Worm (Caenorhabditis elegans): ENCODE results near the gene sul-3.

Gene sul-3

DNA sequence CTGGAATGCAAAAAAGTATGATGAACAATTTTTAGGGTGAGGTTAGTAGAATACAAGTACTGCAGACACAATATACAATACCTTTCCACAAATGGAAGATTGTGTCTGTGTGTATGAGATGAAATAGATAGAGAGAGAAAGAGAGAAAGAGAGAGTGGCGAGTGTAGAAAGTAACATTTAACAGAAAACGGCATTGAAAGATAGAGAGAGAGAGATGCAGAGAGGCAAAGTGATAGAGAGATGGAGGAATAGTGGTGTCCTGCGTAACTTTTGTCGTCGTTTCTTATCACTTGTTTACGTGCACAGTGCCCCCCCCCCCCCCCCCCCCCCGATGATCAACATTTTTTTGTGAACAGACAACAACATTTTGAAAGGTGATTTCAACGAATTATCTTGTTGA, 19.3 kb downstream of the sul-3 start:
- TF ChIP-seq cnd-1 (tag; optimal IDR thresholded peaks at IDR 0.05), result no peak
- no peak for TF ChIP-seq unc-62 (GFP tag; optimal IDR thresholded peaks at IDR 0.05)
- TF ChIP-seq ceh-43 (GFP tag; optimal IDR thresholded peaks at IDR 0.05), result no peak
- TF ChIP-seq lin-13 (tag; optimal IDR thresholded peaks at IDR 0.05), result no peak
- TF ChIP-seq blmp-1 (tag; optimal IDR thresholded peaks at IDR 0.05), result peak; percentile 7
- TF ChIP-seq sptf-1 (tag; optimal IDR thresholded peaks at IDR 0.05), result peak; percentile 10

DNA sequence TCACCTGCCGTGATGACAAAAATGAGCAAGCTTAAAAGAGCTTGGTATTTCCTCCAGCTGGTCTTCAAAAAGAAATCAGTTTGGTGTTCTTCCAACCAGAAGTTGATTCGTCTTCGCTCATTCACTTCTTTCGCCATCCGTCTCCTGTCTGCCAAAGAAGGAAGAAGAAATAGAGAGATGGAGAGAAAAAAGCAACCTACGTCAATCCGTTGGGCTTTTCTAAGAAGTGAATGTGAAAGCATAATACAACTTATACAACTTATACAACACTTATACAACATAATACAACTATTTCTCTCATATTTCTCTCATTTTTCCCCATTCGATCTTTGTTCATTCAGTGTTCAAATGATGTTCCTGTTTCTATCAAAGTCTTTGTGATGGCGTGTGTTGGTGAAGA, 23.0 kb downstream of the sul-3 start:
- TF ChIP-seq sem-2 (GFP tag; optimal IDR thresholded peaks at IDR 0.05), result no peak
- TF ChIP-seq snpc-4 (tag; optimal IDR thresholded peaks at IDR 0.05), result no peak
- TF ChIP-seq hlh-1 (tag; optimal IDR thresholded peaks at IDR 0.05), result no peak
- TF ChIP-seq pha-4 (tag; optimal IDR thresholded peaks at IDR 0.05), result no peak
- no peak for TF ChIP-seq ham-2 (GFP tag; optimal IDR thresholded peaks at IDR 0.05)
- no peak for TF ChIP-seq mep-1 (tag; optimal IDR thresholded peaks at IDR 0.05)
- TF ChIP-seq nhr-76 (tag; optimal IDR thresholded peaks at IDR 0.05), result no peak
- no peak for TF ChIP-seq M03D4.4 (tag; optimal IDR thresholded peaks at IDR 0.05)
- TF ChIP-seq drap-1 (GFP tag; optimal IDR thresholded peaks at IDR 0.05), result no peak
- no peak for TF ChIP-seq zip-8 (tag; optimal IDR thresholded peaks at IDR 0.05)
- no peak for TF ChIP-seq nhr-12 (tag; optimal IDR thresholded peaks at IDR 0.05)
- no peak for TF ChIP-seq ceh-43 (GFP tag; optimal IDR thresholded peaks at IDR 0.05)
- no peak for TF ChIP-seq ztf-11 (tag; optimal IDR thresholded peaks at IDR 0.05)
- no peak for TF ChIP-seq mab-5 (tag; optimal IDR thresholded peaks at IDR 0.05)
- TF ChIP-seq nhr-28 (tag; optimal IDR thresholded peaks at IDR 0.05), result no peak
- no peak for TF ChIP-seq lsy-2 (tag; optimal IDR thresholded peaks at IDR 0.05)
- TF ChIP-seq unc-62 (GFP tag; optimal IDR thresholded peaks at IDR 0.05), result no peak
- no peak for TF ChIP-seq lin-13 (tag; optimal IDR thresholded peaks at IDR 0.05)
- TF ChIP-seq flh-1 (GFP tag; optimal IDR thresholded peaks at IDR 0.05), result no peak
- no peak for TF ChIP-seq blmp-1 (tag; optimal IDR thresholded peaks at IDR 0.05)

ce11 chrX:7809352-7810196, 24.4 kb downstream of the sul-3 start:
- TF ChIP-seq unc-39 (tag; optimal IDR thresholded peaks at IDR 0.05) (no peak), ces-1 (GFP tag; optimal IDR thresholded peaks at IDR 0.05) (peak; percentile 66), lin-13 (tag; optimal IDR thresholded peaks at IDR 0.05) (peak; percentile 69), unc-62 (GFP tag; optimal IDR thresholded peaks at IDR 0.05) (no peak), pha-4 (tag; optimal IDR thresholded peaks at IDR 0.05) (peak; percentile 89), nhr-76 (tag; optimal IDR thresholded peaks at IDR 0.05) (no peak), ceh-43 (GFP tag; optimal IDR thresholded peaks at IDR 0.05) (peak; percentile 56), sem-2 (GFP tag; optimal IDR thresholded peaks at IDR 0.05) (no peak), hlh-1 (tag; optimal IDR thresholded peaks at IDR 0.05) (peak; percentile 64), drap-1 (GFP tag; optimal IDR thresholded peaks at IDR 0.05) (peak; percentile 42), elt-3 (tag; optimal IDR thresholded peaks at IDR 0.05) (no peak), ceh-39 (tag; optimal IDR thresholded peaks at IDR 0.05) (peak; percentile 38), elt-1 (tag; optimal IDR thresholded peaks at IDR 0.05; ENCODE audit: borderline replicate concordance, insufficient read depth) (no peak), mls-2 (tag; optimal IDR thresholded peaks at IDR 0.05) (peak; percentile 24), nhr-12 (tag; optimal IDR thresholded peaks at IDR 0.05) (no peak), M03D4.4 (tag; optimal IDR thresholded peaks at IDR 0.05) (peak; percentile 58), cnd-1 (tag; optimal IDR thresholded peaks at IDR 0.05) (peak; percentile 81), ham-2 (GFP tag; optimal IDR thresholded peaks at IDR 0.05) (no peak), mep-1 (tag; optimal IDR thresholded peaks at IDR 0.05) (peak; percentile 68), nhr-237 (tag; optimal IDR thresholded peaks at IDR 0.05) (no peak), nhr-28 (tag; optimal IDR thresholded peaks at IDR 0.05) (no peak), lin-32 (GFP tag; optimal IDR thresholded peaks at IDR 0.05) (peak; percentile 60), lsy-2 (tag; optimal IDR thresholded peaks at IDR 0.05) (peak; percentile 47), mab-5 (tag; optimal IDR thresholded peaks at IDR 0.05) (no peak), sptf-1 (tag; optimal IDR thresholded peaks at IDR 0.05) (peak; percentile 29), unc-120 (tag; optimal IDR thresholded peaks at IDR 0.05; ENCODE audit: poor library complexity, severe bottlenecking) (peak; percentile 46)

DNA sequence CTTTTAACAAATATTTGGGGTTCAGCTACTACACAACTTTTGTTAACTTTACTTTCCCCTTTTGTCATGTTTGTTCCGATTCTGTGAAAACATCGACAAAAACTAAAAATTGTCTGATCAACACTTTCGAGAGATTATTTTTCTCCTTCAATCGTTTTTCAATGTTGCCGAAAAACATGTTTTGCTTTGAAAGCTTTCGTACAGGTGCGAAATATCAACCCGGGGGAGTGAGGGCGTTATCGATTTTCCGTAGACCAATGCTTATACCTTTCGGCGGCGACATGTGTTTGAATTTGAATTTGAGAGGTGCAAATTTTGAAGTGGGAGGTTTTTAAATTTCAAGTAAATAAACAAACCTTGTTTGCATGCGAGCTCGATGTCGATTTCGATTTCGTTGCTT, 25.6 kb downstream of the sul-3 start:
- TF ChIP-seq nhr-237 (tag; optimal IDR thresholded peaks at IDR 0.05), result no peak

All from whole organism, mixed stage, embryonic.